Worm (Caenorhabditis elegans) whole organism, young adult: Measurements from ENCODE around the gene C08G9.1.

Experiments used
- ama-1 ChIP-seq, 3 experiments: fragments of 150-350 bp in 1 of 3; sonication (generic microtip) in 2 of 3; optimal IDR thresholded peaks; 2 replicates each; lab custom pipeline; 2014 to 2018; ENCODE audit warnings: missing biosample characterization in 2 of 3, missing genetic modification characterization in 2 of 3, missing genetic modification reagents in 2 of 3
- pha-4 ChIP-seq: fragments of 150-350 bp; sonication (generic microtip); optimal IDR thresholded peaks from 2 replicates; lab custom pipeline; 2014; ENCODE audit warnings: missing biosample characterization, missing genetic modification reagents, missing genetic modification characterization

- TF ChIP-seq pha-4 (tag; lab: Kevin White, UChicago), result no peak
- TF ChIP-seq ama-1 (optimal IDR thresholded peaks at IDR 0.05; lab: Kevin White, UChicago), result no peak
- no peak for TF ChIP-seq ama-1 (GFP tag; optimal IDR thresholded peaks at IDR 0.05; lab: Kevin White, UChicago)
Observed at ce11 chrIV:7632535-7632934, 26.0 kb upstream of the C08G9.1 start, which contains the start of gene F45E4.6.
